Worm (Caenorhabditis elegans) whole organism, mixed stage, embryonic: Measurements from ENCODE around the gene B0454.8.

Source experiments
- M03D4.4 ChIP-seq: sonication (generic microtip); optimal IDR thresholded peaks from 2 replicates; lab custom pipeline; 2017; ENCODE audit warnings: mild to moderate bottlenecking, missing genetic modification characterization, missing compliant biosample characterization
- bed-3 ChIP-seq: fragments of 200-800 bp; sonication (Bioruptor generic); optimal IDR thresholded peaks from 3 replicates; lab custom pipeline; 2018; ENCODE audit warnings: mild to moderate bottlenecking, missing genetic modification characterization, moderate library complexity, missing compliant biosample characterization
- blmp-1 ChIP-seq: fragments of 150-350 bp; optimal IDR thresholded peaks from 2 replicates; lab custom pipeline; 2014; ENCODE audit warnings: missing biosample characterization, missing genetic modification characterization
- ceh-39 ChIP-seq: fragments of 150-350 bp; optimal IDR thresholded peaks from 2 replicates; lab custom pipeline; 2014; ENCODE audit warnings: missing biosample characterization, missing genetic modification characterization
- ceh-43 ChIP-seq: fragments of 200-800 bp; sonication (Bioruptor generic); optimal IDR thresholded peaks from 2 replicates; lab custom pipeline; 2018; ENCODE audit warnings: mild to moderate bottlenecking, missing genetic modification characterization, moderate library complexity, missing compliant biosample characterization
- ceh-83 ChIP-seq: fragments of 200-800 bp; sonication (Bioruptor generic); optimal IDR thresholded peaks from 2 replicates; lab custom pipeline; 2018; ENCODE audit warnings: mild to moderate bottlenecking, missing genetic modification characterization, missing compliant biosample characterization
- ces-1 ChIP-seq: fragments of 150-350 bp; optimal IDR thresholded peaks from 2 replicates; lab custom pipeline; 2014; ENCODE audit warnings: missing biosample characterization, missing genetic modification reagents, missing genetic modification characterization
- cnd-1 ChIP-seq: fragments of 200-800 bp; sonication (Bioruptor generic); optimal IDR thresholded peaks from 2 replicates; lab custom pipeline; 2018; ENCODE audit warnings: mild to moderate bottlenecking, missing genetic modification characterization, missing compliant biosample characterization
- drap-1 ChIP-seq: fragments of 200-800 bp; sonication (Bioruptor generic); optimal IDR thresholded peaks from 3 replicates; lab custom pipeline; 2018; ENCODE audit warnings: mild to moderate bottlenecking, missing genetic modification characterization, missing compliant biosample characterization
- elt-1 ChIP-seq: sonication (generic microtip); optimal IDR thresholded peaks from 2 replicates; lab custom pipeline; 2017; ENCODE audit warnings: missing genetic modification characterization, mild to moderate bottlenecking, missing compliant biosample characterization, antibody characterized with exemption, moderate library complexity, borderline replicate concordance; ENCODE audit not compliant: insufficient read depth
- elt-3 ChIP-seq: fragments of 150-350 bp; optimal IDR thresholded peaks from 2 replicates; lab custom pipeline; 2014; ENCODE audit warnings: missing biosample characterization, missing genetic modification characterization
- hlh-1 ChIP-seq: fragments of 150-350 bp; optimal IDR thresholded peaks from 2 replicates; lab custom pipeline; 2014; ENCODE audit warnings: missing biosample characterization, missing genetic modification reagents, missing genetic modification characterization
- lin-13 ChIP-seq: fragments of 150-350 bp; optimal IDR thresholded peaks from 2 replicates; lab custom pipeline; 2014; ENCODE audit warnings: missing biosample characterization, missing genetic modification characterization
- lin-32 ChIP-seq: fragments of 200-800 bp; sonication (Bioruptor generic); optimal IDR thresholded peaks from 2 replicates; lab custom pipeline; 2018; ENCODE audit warnings: mild to moderate bottlenecking, missing genetic modification characterization, missing compliant biosample characterization
- lsy-2 ChIP-seq: fragments of 150-350 bp; optimal IDR thresholded peaks from 2 replicates; lab custom pipeline; 2014; ENCODE audit warnings: missing biosample characterization, missing genetic modification characterization
- mab-5 ChIP-seq: fragments of 150-350 bp; optimal IDR thresholded peaks from 2 replicates; lab custom pipeline; 2014; ENCODE audit warnings: missing biosample characterization, missing genetic modification characterization
- mep-1 ChIP-seq: fragments of 150-350 bp; optimal IDR thresholded peaks from 2 replicates; lab custom pipeline; 2017; ENCODE audit warnings: missing biosample characterization, missing genetic modification reagents, missing genetic modification characterization, inconsistent platforms
- mls-2 ChIP-seq: sonication (generic microtip); optimal IDR thresholded peaks from 2 replicates; lab custom pipeline; 2016; ENCODE audit warnings: mild to moderate bottlenecking, missing genetic modification characterization, moderate library complexity, missing compliant biosample characterization
- nhr-12 ChIP-seq: fragments of 150-350 bp; optimal IDR thresholded peaks from 2 replicates; lab custom pipeline; 2014; ENCODE audit warnings: missing biosample characterization, missing genetic modification characterization
- nhr-2 ChIP-seq: fragments of 150-350 bp; optimal IDR thresholded peaks from 2 replicates; lab custom pipeline; 2014; ENCODE audit warnings: missing biosample characterization, missing genetic modification characterization
- nhr-237 ChIP-seq: fragments of 150-350 bp; optimal IDR thresholded peaks from 2 replicates; lab custom pipeline; 2014; ENCODE audit warnings: missing biosample characterization, missing genetic modification characterization
- nhr-28 ChIP-seq: fragments of 150-350 bp; optimal IDR thresholded peaks from 2 replicates; lab custom pipeline; 2014; ENCODE audit warnings: missing biosample characterization, missing genetic modification characterization
- nhr-76 ChIP-seq: sonication (generic microtip); optimal IDR thresholded peaks from 2 replicates; lab custom pipeline; 2017; ENCODE audit warnings: missing biosample characterization, missing genetic modification characterization
- pha-4 ChIP-seq: fragments of 150-350 bp; optimal IDR thresholded peaks from 2 replicates; lab custom pipeline; 2018; ENCODE audit warnings: missing biosample characterization, missing genetic modification reagents, missing genetic modification characterization
- sem-2 ChIP-seq: fragments of 200-800 bp; sonication (Bioruptor generic); optimal IDR thresholded peaks from 2 replicates; lab custom pipeline; 2018; ENCODE audit warnings: mild to moderate bottlenecking, missing genetic modification characterization, missing compliant biosample characterization
- snpc-4 ChIP-seq: fragments of 150-350 bp; optimal IDR thresholded peaks from 2 replicates; lab custom pipeline; 2014; ENCODE audit warnings: missing biosample characterization, missing genetic modification characterization
- tbx-8 ChIP-seq: fragments of 200-800 bp; sonication (Bioruptor generic); optimal IDR thresholded peaks from 2 replicates; lab custom pipeline; 2018; ENCODE audit warnings: mild to moderate bottlenecking, missing genetic modification characterization, moderate library complexity, missing compliant biosample characterization
- unc-39 ChIP-seq: fragments of 150-350 bp; optimal IDR thresholded peaks from 2 replicates; lab custom pipeline; 2014; ENCODE audit warnings: missing biosample characterization, missing genetic modification characterization
- unc-62 ChIP-seq: fragments of 150-350 bp; optimal IDR thresholded peaks from 2 replicates; lab custom pipeline; 2014; ENCODE audit warnings: missing biosample characterization, missing genetic modification reagents, missing genetic modification characterization
- zip-8 ChIP-seq: fragments of 150-350 bp; optimal IDR thresholded peaks from 2 replicates; lab custom pipeline; 2014; ENCODE audit warnings: missing biosample characterization, missing genetic modification characterization
- ztf-11 ChIP-seq: fragments of 150-350 bp; optimal IDR thresholded peaks from 2 replicates; lab custom pipeline; 2014; ENCODE audit warnings: missing biosample characterization, missing genetic modification characterization

Gene B0454.8

ce11 chrII:3043358-3043757 lies at the start of gene B0454.8:
Gene B0454.8, minus strand, starts transcription at chrII:3043458.
- TF ChIP-seq ceh-39: no peak
- TF ChIP-seq nhr-76: no peak
- TF ChIP-seq M03D4.4 (tag; lab: Kevin White, UChicago): no peak
- no peak for TF ChIP-seq ceh-83 (GFP tag; lab: Kevin White, UChicago)
- TF ChIP-seq zip-8 (tag; lab: Kevin White, UChicago): no peak
- no peak for TF ChIP-seq nhr-12
- no peak for TF ChIP-seq snpc-4
- TF ChIP-seq mab-5 (tag; lab: Kevin White, UChicago): no peak
- TF ChIP-seq pha-4 (tag; lab: Kevin White, UChicago): no peak
- no peak for TF ChIP-seq mep-1 (tag; lab: Kevin White, UChicago)
- no peak for TF ChIP-seq unc-62
- no peak for TF ChIP-seq drap-1 (GFP tag; lab: Kevin White, UChicago)
- no peak for TF ChIP-seq ztf-11 (tag; lab: Kevin White, UChicago)
- no peak for TF ChIP-seq bed-3 (GFP tag; lab: Kevin White, UChicago)
- no peak for TF ChIP-seq ceh-43 (GFP tag; lab: Kevin White, UChicago)
- TF ChIP-seq lin-13 (tag; lab: Kevin White, UChicago): no peak
- no peak for TF ChIP-seq lsy-2
- no peak for TF ChIP-seq elt-1 (tag; lab: Kevin White, UChicago)

DNA sequence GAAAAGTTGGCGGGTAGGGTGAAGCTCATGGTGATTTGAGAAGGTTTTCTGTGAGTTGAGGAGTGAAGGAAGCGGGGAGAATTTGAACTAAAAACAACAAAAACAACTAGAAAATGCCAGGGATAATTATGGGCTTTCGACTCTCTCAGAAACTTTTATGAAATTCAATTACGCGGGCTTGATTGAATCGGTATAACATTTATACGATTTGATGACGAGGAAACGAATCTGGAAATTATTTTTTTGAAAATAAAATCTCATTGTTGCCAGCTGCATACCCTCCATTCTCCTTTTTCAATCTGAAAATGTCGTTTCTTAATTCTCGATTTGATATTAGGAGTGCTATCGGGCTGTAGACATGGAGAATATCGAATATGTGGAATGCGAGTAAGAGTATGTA lies 48.0 kb upstream of the B0454.8 start, which contains the start of gene srg-21:
TSS of gene srg-21 (minus strand) at position 101 of the 400 bp plus-strand sequence.
- TF ChIP-seq unc-39: no peak
- TF ChIP-seq blmp-1 (tag; lab: Kevin White, UChicago): no peak
- TF ChIP-seq ceh-83 (GFP tag; lab: Kevin White, UChicago): no peak
- no peak for TF ChIP-seq ztf-11 (tag; lab: Kevin White, UChicago)
- no peak for TF ChIP-seq drap-1 (GFP tag; lab: Kevin White, UChicago)
- no peak for TF ChIP-seq elt-3 (tag; lab: Kevin White, UChicago)
- no peak for TF ChIP-seq snpc-4
- TF ChIP-seq lin-13 (tag; lab: Kevin White, UChicago): no peak
- no peak for TF ChIP-seq ceh-43 (GFP tag; lab: Kevin White, UChicago)
- TF ChIP-seq nhr-28: no peak
- no peak for TF ChIP-seq nhr-237 (tag; lab: Kevin White, UChicago)
- no peak for TF ChIP-seq nhr-2 (tag; lab: Kevin White, UChicago)
- TF ChIP-seq elt-1 (tag; lab: Kevin White, UChicago): no peak
- TF ChIP-seq unc-62: no peak
- no peak for TF ChIP-seq mab-5 (tag; lab: Kevin White, UChicago)
- TF ChIP-seq, all 35 proteins: peak for 0

DNA sequence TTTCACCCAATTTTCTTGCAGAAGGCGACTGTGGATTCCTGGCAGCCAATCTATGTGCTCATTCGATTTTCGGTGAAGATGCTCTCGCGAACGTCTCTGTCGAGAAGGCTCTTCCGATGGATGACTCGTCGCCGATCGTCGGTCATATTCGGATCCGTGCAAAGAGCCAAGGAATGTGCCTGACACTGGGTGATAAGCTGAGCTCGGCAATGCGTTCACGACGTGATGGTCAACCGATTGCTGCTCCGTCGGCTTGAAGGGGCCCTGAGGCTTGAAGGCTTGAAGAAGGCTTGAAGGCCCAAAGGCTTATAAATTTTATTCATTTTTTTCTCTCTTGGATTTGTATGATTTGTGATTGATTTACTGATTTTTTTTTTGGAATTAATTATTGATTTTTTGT lies 43.9 kb upstream of the B0454.8 start:
- TF ChIP-seq nhr-28 (no peak), mab-5 (tag; lab: Kevin White, UChicago) (no peak), blmp-1 (tag; lab: Kevin White, UChicago) (no peak), unc-39 (no peak), mls-2 (tag; lab: Kevin White, UChicago) (no peak), nhr-237 (tag; lab: Kevin White, UChicago) (no peak), ceh-43 (GFP tag; lab: Kevin White, UChicago) (no peak), hlh-1 (tag; lab: Kevin White, UChicago) (no peak), M03D4.4 (tag; lab: Kevin White, UChicago) (no peak), cnd-1 (tag; lab: Kevin White, UChicago) (no peak), pha-4 (tag; lab: Kevin White, UChicago) (no peak), sem-2 (GFP tag; lab: Kevin White, UChicago) (no peak), snpc-4 (no peak), nhr-2 (tag; lab: Kevin White, UChicago) (no peak), tbx-8 (GFP tag; lab: Kevin White, UChicago) (no peak), zip-8 (tag; lab: Kevin White, UChicago) (no peak)
- TF ChIP-seq, all 35 proteins: peak for 0

DNA sequence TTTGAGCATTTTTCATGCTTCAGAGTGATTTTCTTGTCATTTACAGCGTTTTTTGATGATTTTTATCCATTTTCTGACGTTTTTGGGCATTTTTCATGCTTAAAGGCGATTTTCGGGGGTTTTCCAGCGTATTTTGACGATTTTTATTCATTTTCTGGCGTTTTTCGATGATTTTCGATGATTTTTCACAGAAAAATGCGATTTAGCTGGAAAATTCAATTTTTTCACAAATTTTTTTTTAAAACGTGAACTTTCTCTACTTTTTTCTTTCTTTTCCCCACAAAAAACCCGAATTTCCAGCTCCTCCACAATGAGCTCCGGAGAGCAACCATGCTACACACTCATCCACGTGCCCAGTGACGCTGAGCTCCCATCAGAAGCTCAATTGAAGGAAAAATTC lies 35.2 kb upstream of the B0454.8 start, which contains the start of gene copb-1:
TSS of gene copb-1 (plus strand) at position 301 of the 400 bp plus-strand sequence.
- no peak for TF ChIP-seq ceh-39
- TF ChIP-seq elt-1 (tag; lab: Kevin White, UChicago): no peak
- no peak for TF ChIP-seq ces-1 (GFP tag; lab: Kevin White, UChicago)
- TF ChIP-seq ceh-83 (GFP tag; lab: Kevin White, UChicago): no peak
- no peak for TF ChIP-seq sem-2 (GFP tag; lab: Kevin White, UChicago)
- TF ChIP-seq nhr-237 (tag; lab: Kevin White, UChicago): no peak
- no peak for TF ChIP-seq nhr-28
- TF ChIP-seq lin-32 (GFP tag; lab: Kevin White, UChicago): no peak
- TF ChIP-seq snpc-4: no peak
- no peak for TF ChIP-seq lsy-2
- no peak for TF ChIP-seq ztf-11 (tag; lab: Kevin White, UChicago)
- TF ChIP-seq lin-13 (tag; lab: Kevin White, UChicago): no peak
